Worm (Caenorhabditis elegans): ENCODE measurements around the gene C23H5.8.

C23H5.8 gene

ce11 chrIV:2080340-2080739, 32.9 kb downstream of the C23H5.8 start:
- TF ChIP-seq eor-1 (tag; optimal IDR thresholded peaks at IDR 0.05), result no peak
- TF ChIP-seq skn-1 (tag; optimal IDR thresholded peaks at IDR 0.05), result no peak
- TF ChIP-seq aly-2 (tag; optimal IDR thresholded peaks at IDR 0.05), result no peak
- no peak for TF ChIP-seq ceh-82 (tag; optimal IDR thresholded peaks at IDR 0.05)
- TF ChIP-seq ztf-11 (tag; optimal IDR thresholded peaks at IDR 0.05), result no peak
- no peak for TF ChIP-seq pha-4 (tag; optimal IDR thresholded peaks at IDR 0.05)
- no peak for TF ChIP-seq lsy-12 (tag; optimal IDR thresholded peaks at IDR 0.05)
- no peak for TF ChIP-seq nhr-237 (tag; optimal IDR thresholded peaks at IDR 0.05)
- no peak for TF ChIP-seq mdl-1 (tag; optimal IDR thresholded peaks at IDR 0.05)
- TF ChIP-seq nhr-12 (tag; optimal IDR thresholded peaks at IDR 0.05), result no peak
- TF ChIP-seq nhr-43 (tag; optimal IDR thresholded peaks at IDR 0.05; ENCODE audit: poor library complexity, severe bottlenecking), result no peak
- TF ChIP-seq jun-1 (tag; optimal IDR thresholded peaks at IDR 0.05), result no peak
- TF ChIP-seq pqm-1 (tag; optimal IDR thresholded peaks at IDR 0.05), result no peak
- no peak for TF ChIP-seq ztf-4 (tag; optimal IDR thresholded peaks at IDR 0.05)
- TF ChIP-seq sea-2 (GFP tag; optimal IDR thresholded peaks at IDR 0.05), result no peak
- TF ChIP-seq egl-5 (tag; optimal IDR thresholded peaks at IDR 0.05), result no peak

- TF ChIP-seq ztf-4 (tag; optimal IDR thresholded peaks at IDR 0.05), result no peak
- no peak for TF ChIP-seq nhr-76 (tag; optimal IDR thresholded peaks at IDR 0.05)
- no peak for TF ChIP-seq egl-27 (tag; optimal IDR thresholded peaks at IDR 0.05)
- no peak for TF ChIP-seq snpc-4 (tag; optimal IDR thresholded peaks at IDR 0.05)
- no peak for TF ChIP-seq ama-1 (optimal IDR thresholded peaks at IDR 0.05)
- no peak for TF ChIP-seq ztf-11 (tag; optimal IDR thresholded peaks at IDR 0.05)
- TF ChIP-seq unc-62 (GFP tag; optimal IDR thresholded peaks at IDR 0.05), result no peak
- TF ChIP-seq aly-2 (tag; optimal IDR thresholded peaks at IDR 0.05), result no peak
- no peak for TF ChIP-seq nhr-67 (tag; optimal IDR thresholded peaks at IDR 0.05)
- TF ChIP-seq ZK546.5 (tag; optimal IDR thresholded peaks at IDR 0.05), result no peak
- no peak for TF ChIP-seq nhr-237 (tag; optimal IDR thresholded peaks at IDR 0.05)
- TF ChIP-seq pha-4 (tag; optimal IDR thresholded peaks at IDR 0.05), result no peak
These were observed 35.9 kb downstream of the C23H5.8 start for ce11 chrIV:2077159-2077835.

ce11 chrIV:2065895-2066294, 47.3 kb downstream of the C23H5.8 start, which contains the start of gene arrd-26:
TSS of gene arrd-26 (plus strand) at chrIV:2066195.
- TF ChIP-seq sea-2 (GFP tag; optimal IDR thresholded peaks at IDR 0.05), result no peak
- no peak for TF ChIP-seq ceh-9 (tag; optimal IDR thresholded peaks at IDR 0.05)
- TF ChIP-seq ceh-28 (tag; optimal IDR thresholded peaks at IDR 0.05), result no peak
- no peak for TF ChIP-seq elt-2 (tag; optimal IDR thresholded peaks at IDR 0.05)
- TF ChIP-seq ceh-82 (tag; optimal IDR thresholded peaks at IDR 0.05), result no peak
- TF ChIP-seq ztf-11 (tag; optimal IDR thresholded peaks at IDR 0.05), result no peak
- no peak for TF ChIP-seq snpc-4 (tag; optimal IDR thresholded peaks at IDR 0.05)
- no peak for TF ChIP-seq elt-3 (tag; optimal IDR thresholded peaks at IDR 0.05)
- no peak for TF ChIP-seq jun-1 (tag; optimal IDR thresholded peaks at IDR 0.05)
- no peak for TF ChIP-seq nhr-23 (tag; optimal IDR thresholded peaks at IDR 0.05)
- TF ChIP-seq fos-1 (tag; optimal IDR thresholded peaks at IDR 0.05), result no peak
- no peak for TF ChIP-seq lin-15B (tag; optimal IDR thresholded peaks at IDR 0.05)
- no peak for TF ChIP-seq skn-1 (tag; optimal IDR thresholded peaks at IDR 0.05)

All from whole organism, L3 larva.